Worm (Caenorhabditis elegans): ENCODE data around the gene srx-87.
A peak's percentile ranks its signal among the peaks of the same experiment; 100 is the strongest.

The srx-87 gene

DNA sequence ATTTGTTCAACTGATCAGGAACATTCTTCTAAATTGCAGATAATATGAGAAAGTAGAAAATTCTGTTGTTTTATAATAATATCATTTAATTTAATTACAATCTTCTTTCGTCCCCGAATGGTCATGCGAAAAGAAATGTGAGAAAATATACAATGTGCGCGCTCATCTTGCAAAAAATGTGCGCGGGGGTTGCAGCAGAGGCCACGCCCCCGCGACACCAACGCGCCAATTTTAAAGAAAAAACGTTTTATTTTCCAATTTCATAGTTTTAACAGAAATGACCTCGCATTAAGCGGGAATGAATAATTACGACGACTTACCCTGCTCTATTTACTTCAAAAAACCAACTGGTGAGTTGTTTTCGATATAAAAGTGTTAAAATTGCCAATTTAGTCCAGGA lies 45.8 kb downstream of the srx-87 start, which contains the start of gene sas-5 (continued):
- TF ChIP-seq fkh-10 (GFP tag; optimal IDR thresholded peaks at IDR 0.05) (peak; percentile 51), dve-1 (tag; optimal IDR thresholded peaks at IDR 0.05) (peak; percentile 1), Y22D7AL.16 (tag; optimal IDR thresholded peaks at IDR 0.05) (peak; percentile 77), unc-55 (GFP tag; optimal IDR thresholded peaks at IDR 0.05) (no peak), unc-42 (tag; optimal IDR thresholded peaks at IDR 0.05) (peak; percentile 42), K09A11.1 (tag; optimal IDR thresholded peaks at IDR 0.05; ENCODE audit: insufficient read depth) (peak; percentile 79), npax-4 (tag; optimal IDR thresholded peaks at IDR 0.05) (peak; percentile 59), sdc-2 (tag; optimal IDR thresholded peaks at IDR 0.05) (no peak), ref-2 (tag; optimal IDR thresholded peaks at IDR 0.05) (peak; percentile 73), che-1 (tag; optimal IDR thresholded peaks at IDR 0.05) (peak; percentile 83), nhr-11 (tag; optimal IDR thresholded peaks at IDR 0.05) (no peak), F13H6.1 (tag; optimal IDR thresholded peaks at IDR 0.05) (peak; percentile 59), elt-4 (tag; optimal IDR thresholded peaks at IDR 0.05) (no peak), pha-4 (tag; optimal IDR thresholded peaks at IDR 0.05) (no peak), fax-1 (tag; optimal IDR thresholded peaks at IDR 0.05) (peak; percentile 83), elt-2 (tag; optimal IDR thresholded peaks at IDR 0.05) (peak; percentile 93), ahr-1 (tag; optimal IDR thresholded peaks at IDR 0.05) (peak; percentile 62)

DNA sequence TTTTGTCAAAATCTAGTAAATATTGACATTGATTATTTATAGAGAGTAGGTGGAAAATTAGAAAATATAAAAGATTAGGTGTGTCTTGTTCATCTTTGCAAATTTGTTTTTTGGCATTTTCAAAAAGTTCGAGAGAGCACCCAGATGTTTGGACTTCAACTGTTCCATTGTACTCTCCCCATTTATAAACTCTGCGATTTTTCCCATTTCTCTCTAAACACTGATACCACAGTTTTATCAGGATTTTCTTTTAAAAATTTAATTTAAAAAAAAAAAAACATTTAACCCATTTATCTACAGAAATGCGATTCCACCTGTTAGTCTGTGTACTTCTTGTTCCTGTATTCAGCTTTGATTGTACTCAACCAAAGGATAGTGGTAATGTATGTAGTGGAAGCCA lies 48.3 kb downstream of the srx-87 start, which contains the start of gene tag-290:
Gene tag-290, plus strand, starts transcription at position 301 of the 400 bp plus-strand sequence.
- TF ChIP-seq syd-9 (tag; optimal IDR thresholded peaks at IDR 0.05) (no peak), ceh-18 (tag; optimal IDR thresholded peaks at IDR 0.05) (no peak), hlh-30 (tag; optimal IDR thresholded peaks at IDR 0.05; ENCODE audit: insufficient read depth) (no peak), ceh-2 (tag; optimal IDR thresholded peaks at IDR 0.05) (no peak), rnt-1 (tag; optimal IDR thresholded peaks at IDR 0.05) (no peak), unc-42 (tag; optimal IDR thresholded peaks at IDR 0.05) (no peak), npax-4 (tag; optimal IDR thresholded peaks at IDR 0.05) (no peak), fkh-10 (GFP tag; optimal IDR thresholded peaks at IDR 0.05) (no peak), mec-3 (tag; optimal IDR thresholded peaks at IDR 0.05; ENCODE audit: borderline replicate concordance) (no peak), ets-4 (tag; optimal IDR thresholded peaks at IDR 0.05) (no peak), odd-2 (tag; optimal IDR thresholded peaks at IDR 0.05) (no peak), K09A11.1 (tag; optimal IDR thresholded peaks at IDR 0.05; ENCODE audit: insufficient read depth) (no peak), hlh-13 (GFP tag; optimal IDR thresholded peaks at IDR 0.05) (no peak), ztf-16 (tag; optimal IDR thresholded peaks at IDR 0.05) (no peak), ttx-3 (tag; optimal IDR thresholded peaks at IDR 0.05) (no peak), pha-4 (tag; optimal IDR thresholded peaks at IDR 0.05) (no peak), ceh-34 (tag; optimal IDR thresholded peaks at IDR 0.05) (no peak), ceh-24 (tag; optimal IDR thresholded peaks at IDR 0.05) (no peak), nhr-232 (tag; optimal IDR thresholded peaks at IDR 0.05) (no peak)

DNA sequence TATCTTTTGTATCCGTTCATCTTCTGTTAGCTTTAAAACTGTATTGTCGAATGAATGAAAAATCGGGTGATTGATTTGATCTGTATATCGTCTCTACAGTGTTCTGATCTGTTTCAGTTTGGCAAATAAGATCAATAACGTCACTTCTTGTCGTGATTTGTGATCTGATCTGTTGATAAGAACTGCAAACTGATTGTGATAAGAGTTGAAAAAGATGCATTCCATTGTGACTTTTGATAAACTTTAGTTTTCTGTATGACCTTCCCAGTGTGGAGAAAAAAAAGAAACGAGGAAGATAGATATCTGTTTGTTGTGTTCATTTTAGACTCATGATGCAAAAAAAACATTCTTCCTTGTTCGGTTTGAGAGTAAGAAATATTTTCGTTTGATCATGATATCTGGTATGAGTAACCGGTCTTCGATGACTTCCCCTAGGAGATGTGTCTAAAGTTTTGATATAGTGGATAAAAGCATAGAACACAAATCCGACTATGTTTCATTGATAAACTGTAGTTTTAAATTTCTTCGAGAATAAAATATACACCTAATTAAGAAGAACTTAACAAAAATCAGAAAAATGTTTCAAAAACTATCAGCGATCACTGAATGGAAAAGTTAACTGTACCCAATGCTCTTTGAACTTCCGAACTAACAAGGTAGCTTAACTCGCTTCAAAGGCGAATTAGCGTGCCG lies 50.3 kb downstream of the srx-87 start:
- TF ChIP-seq nhr-232 (tag; optimal IDR thresholded peaks at IDR 0.05) (no peak), elt-2 (tag; optimal IDR thresholded peaks at IDR 0.05) (peak; percentile 80), odd-2 (tag; optimal IDR thresholded peaks at IDR 0.05) (no peak)

DNA sequence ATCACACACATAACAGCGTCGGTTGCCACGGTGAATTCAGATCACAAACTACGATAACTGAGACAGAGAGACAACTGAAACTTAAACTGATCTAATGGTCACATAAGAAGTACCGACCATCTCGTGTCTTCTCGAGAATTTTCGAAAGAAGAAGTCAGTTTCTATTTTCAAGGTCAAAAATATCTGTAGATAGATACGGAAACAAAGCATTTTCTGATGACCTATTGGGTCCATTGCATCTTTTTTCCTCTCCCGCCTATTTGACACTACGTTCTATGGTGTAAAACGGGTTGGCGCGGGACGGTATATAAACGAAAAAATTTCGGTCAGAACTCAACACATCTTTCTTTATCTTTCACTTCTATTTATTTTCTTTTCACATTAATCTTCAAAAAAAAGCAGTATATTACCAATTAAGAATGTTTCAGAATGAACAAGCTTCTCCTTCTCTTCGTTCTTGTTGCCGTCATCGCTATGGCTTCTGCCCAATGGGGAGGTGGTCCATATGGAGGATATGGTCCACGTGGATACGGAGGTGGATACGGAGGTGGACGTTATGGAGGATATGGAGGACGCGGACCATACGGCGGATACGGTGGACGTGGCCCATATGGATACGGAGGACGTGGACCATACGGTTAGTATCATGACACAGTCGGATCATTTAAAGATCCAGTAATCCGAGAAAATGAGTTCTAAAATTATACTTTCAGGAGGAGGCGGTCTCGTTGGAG lies 51.4 kb downstream of the srx-87 start, which contains the start of gene nlp-24:
Gene nlp-24, plus strand, starts transcription at position 429 of the 734 bp plus-strand sequence.
- TF ChIP-seq unc-86 (tag; optimal IDR thresholded peaks at IDR 0.05): no peak
- no peak for TF ChIP-seq pax-1 (tag; optimal IDR thresholded peaks at IDR 0.05)
- TF ChIP-seq hlh-15 (tag; optimal IDR thresholded peaks at IDR 0.05): no peak
